Worm (Caenorhabditis elegans): Measurements from ENCODE around the gene idpa-1.

DNA sequence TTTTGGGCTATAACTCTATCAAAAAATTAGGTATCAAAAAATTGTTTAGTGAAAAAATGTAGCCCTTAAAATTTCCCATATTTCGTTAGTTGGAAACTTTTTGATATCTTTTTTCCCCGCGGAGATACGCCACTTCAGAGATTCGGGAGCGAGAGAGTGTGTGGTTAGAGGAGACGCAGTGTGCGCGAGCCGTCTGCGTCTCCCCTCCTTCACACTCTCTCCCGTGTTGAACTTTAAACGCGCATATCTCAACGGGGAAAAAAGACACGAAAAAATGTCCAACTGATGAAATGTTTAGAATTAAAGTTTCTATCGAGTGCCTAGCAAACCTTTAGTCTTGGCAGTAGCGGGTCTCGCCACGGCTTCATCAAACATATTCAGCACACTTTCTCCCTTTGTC, 19.3 kb upstream of the idpa-1 start:
- TF ChIP-seq ama-1 (optimal IDR thresholded peaks at IDR 0.05): no peak
- no peak for TF ChIP-seq scrt-1 (GFP tag; IDR thresholded peaks at IDR 0.05)
- TF ChIP-seq B0310.2 (tag; optimal IDR thresholded peaks at IDR 0.05): no peak
- no peak for TF ChIP-seq ets-7 (tag; optimal IDR thresholded peaks at IDR 0.05)
- TF ChIP-seq ceh-13 (GFP tag; optimal IDR thresholded peaks at IDR 0.05): no peak
- no peak for TF ChIP-seq flt-1 (GFP tag; IDR thresholded peaks at IDR 0.05)
- no peak for TF ChIP-seq tbx-11 (GFP tag; IDR thresholded peaks at IDR 0.05)
- no peak for TF ChIP-seq pes-1 (GFP tag; IDR thresholded peaks at IDR 0.05)
- no peak for TF ChIP-seq tra-4 (tag; optimal IDR thresholded peaks at IDR 0.05)
- no peak for TF ChIP-seq hmg-4 (GFP tag; optimal IDR thresholded peaks at IDR 0.05)
- TF ChIP-seq tbx-37 (GFP tag; conservative IDR thresholded peaks at IDR 0.05): no peak
- no peak for TF ChIP-seq aly-1 (tag; optimal IDR thresholded peaks at IDR 0.05)
- no peak for TF ChIP-seq sea-1 (GFP tag; conservative IDR thresholded peaks at IDR 0.05)

Measured in whole organism, early embryonic.